Worm (Caenorhabditis elegans) whole organism, L4 larva: ENCODE data around the gene ida-1.

Source experiments
- F26F4.8 ChIP-seq: fragments of 200-800 bp; sonication (Bioruptor generic); conservative IDR thresholded peaks from 2 replicates; pipeline ENCODE4 v1.3.6; 2022; ENCODE audit warnings: missing genetic modification characterization, missing compliant biosample characterization
- R02D3.7 ChIP-seq: fragments of 150-350 bp; sonication (generic microtip); optimal IDR thresholded peaks from 3 replicates; lab custom pipeline; 2014; ENCODE audit warnings: missing biosample characterization, missing genetic modification characterization
- T26A8.4 ChIP-seq: fragments of 200-800 bp; sonication (Bioruptor generic); IDR thresholded peaks from 2 replicates; pipeline ENCODE4 v1.3.6; 2022; ENCODE audit warnings: missing genetic modification characterization, missing compliant biosample characterization
- Y105C5A.15 ChIP-seq: fragments of 200-800 bp; sonication (Bioruptor generic); IDR thresholded peaks from 2 replicates; pipeline ENCODE4 v1.3.6; 2022; ENCODE audit warnings: missing genetic modification characterization, missing compliant biosample characterization
- Y5F2A.4 ChIP-seq: fragments of 200-800 bp; sonication (Bioruptor generic); optimal IDR thresholded peaks from 2 replicates; lab custom pipeline; 2018; ENCODE audit warnings: mild to moderate bottlenecking, missing genetic modification characterization, missing compliant biosample characterization
- aha-1 ChIP-seq: fragments of 150-350 bp; peaks from one replicate; lab custom pipeline; 2014; ENCODE audit warnings: missing biosample characterization, missing genetic modification characterization
- ama-1 ChIP-seq: fragments of 150-350 bp; optimal IDR thresholded peaks from 2 replicates; lab custom pipeline; 2014; ENCODE audit warnings: inconsistent platforms, mixed read lengths
- ceh-28 ChIP-seq: fragments of 150-350 bp; optimal IDR thresholded peaks from 2 replicates; lab custom pipeline; 2014; ENCODE audit warnings: missing biosample characterization, missing genetic modification reagents, missing genetic modification characterization
- daf-16 ChIP-seq, 3 experiments: sonication (generic microtip); optimal IDR thresholded peaks; 2 replicates each; lab custom pipeline; 2016 to 2017; ENCODE audit warnings: missing genetic modification characterization in 3 of 3, missing genetic modification reagents in 3 of 3, mild to moderate bottlenecking in 2 of 3, missing compliant biosample characterization in 2 of 3, missing biosample characterization in 1 of 3, moderate library complexity in 1 of 3
- daf-19 ChIP-seq: fragments of 200-800 bp; sonication (Bioruptor generic); conservative IDR thresholded peaks from 2 replicates; pipeline ENCODE4 v1.3.6; 2022; ENCODE audit warnings: missing genetic modification characterization, missing compliant biosample characterization
- dmd-6 ChIP-seq: fragments of 200-800 bp; sonication (Bioruptor generic); IDR thresholded peaks from 2 replicates; pipeline ENCODE4 v1.3.6; 2022; ENCODE audit warnings: missing genetic modification reagents, missing genetic modification characterization, missing compliant biosample characterization
- dpl-1 ChIP-seq: fragments of 150-350 bp; optimal IDR thresholded peaks from 2 replicates; lab custom pipeline; 2014; ENCODE audit warnings: missing biosample characterization, missing genetic modification reagents, missing genetic modification characterization
- egl-43 ChIP-seq: fragments of 200-800 bp; sonication (Bioruptor generic); IDR thresholded peaks from 2 replicates; pipeline ENCODE4 v1.3.6; 2022; ENCODE audit warnings: missing genetic modification reagents, missing genetic modification characterization, missing compliant biosample characterization
- fkh-10 ChIP-seq: fragments of 150-350 bp; optimal IDR thresholded peaks from 2 replicates; lab custom pipeline; 2014; ENCODE audit warnings: missing biosample characterization, missing genetic modification reagents, missing genetic modification characterization
- fos-1 ChIP-seq: fragments of 150-350 bp; optimal IDR thresholded peaks from 2 replicates; lab custom pipeline; 2014; ENCODE audit warnings: missing biosample characterization, missing genetic modification characterization
- hlh-11 ChIP-seq: fragments of 200-800 bp; sonication (Bioruptor generic); optimal IDR thresholded peaks from 2 replicates; lab custom pipeline; 2018; ENCODE audit warnings: mild to moderate bottlenecking, missing genetic modification characterization, missing compliant biosample characterization
- hlh-30 ChIP-seq: sonication (generic microtip); optimal IDR thresholded peaks from 2 replicates; lab custom pipeline; 2017; ENCODE audit warnings: antibody characterized with exemption, mild to moderate bottlenecking, missing genetic modification characterization, missing compliant biosample characterization; ENCODE audit not compliant: insufficient read depth
- jun-1 ChIP-seq: fragments of 150-350 bp; optimal IDR thresholded peaks from 2 replicates; lab custom pipeline; 2014; ENCODE audit warnings: missing biosample characterization, missing genetic modification reagents, missing genetic modification characterization
- lin-13 ChIP-seq: fragments of 150-350 bp; optimal IDR thresholded peaks from 2 replicates; lab custom pipeline; 2014; ENCODE audit warnings: missing biosample characterization, missing genetic modification reagents, missing genetic modification characterization
- lin-38 ChIP-seq: fragments of 200-800 bp; sonication (Bioruptor generic); IDR thresholded peaks from 2 replicates; pipeline ENCODE4 v1.3.6; 2022; ENCODE audit warnings: missing genetic modification reagents, missing genetic modification characterization, missing compliant biosample characterization
- lsy-2 ChIP-seq, 2 experiments: fragments of 150-350 bp in 1 of 2; sonication (generic microtip) in 1 of 2; optimal IDR thresholded peaks; 2 replicates each; lab custom pipeline; 2014 to 2017; ENCODE audit warnings: missing biosample characterization in 2 of 2, missing genetic modification characterization in 2 of 2
- madf-5 ChIP-seq, 2 experiments: fragments of 200-800 bp; sonication (Bioruptor generic); IDR thresholded peaks; 2 replicates each; pipeline ENCODE4 v1.3.6; 2022; ENCODE audit warnings: missing compliant biosample characterization in 2 of 2, missing genetic modification characterization in 2 of 2
- madf-9 ChIP-seq: fragments of 200-800 bp; sonication (Bioruptor generic); conservative IDR thresholded peaks from 2 replicates; pipeline ENCODE4 v1.3.6; 2022; ENCODE audit warnings: missing genetic modification reagents, missing genetic modification characterization, missing compliant biosample characterization
- mdt-29 ChIP-seq: fragments of 200-800 bp; sonication (Bioruptor generic); IDR thresholded peaks from 2 replicates; pipeline ENCODE4 v1.3.6; 2022; ENCODE audit warnings: missing genetic modification reagents, missing genetic modification characterization, missing compliant biosample characterization
- mep-1 ChIP-seq: fragments of 150-350 bp; sonication (generic microtip); optimal IDR thresholded peaks from 3 replicates; lab custom pipeline; 2014; ENCODE audit warnings: missing biosample characterization, missing genetic modification characterization
- mes-2 ChIP-seq: sonication (generic microtip); optimal IDR thresholded peaks from 2 replicates; lab custom pipeline; 2016; ENCODE audit warnings: missing genotype, mild to moderate bottlenecking, missing genetic modification characterization, missing compliant biosample characterization; ENCODE audit not compliant: poor library complexity, severe bottlenecking
- mxl-3 ChIP-seq: fragments of 200-800 bp; sonication (Bioruptor generic); optimal IDR thresholded peaks from 2 replicates; lab custom pipeline; 2018; ENCODE audit warnings: mild to moderate bottlenecking, missing genetic modification characterization, missing compliant biosample characterization
- nhr-11 ChIP-seq: fragments of 150-350 bp; optimal IDR thresholded peaks from 2 replicates; lab custom pipeline; 2014; ENCODE audit warnings: missing biosample characterization, missing genetic modification characterization
- nhr-25 ChIP-seq: sonication (generic microtip); optimal IDR thresholded peaks from 2 replicates; lab custom pipeline; 2017; ENCODE audit warnings: missing genetic modification characterization, mild to moderate bottlenecking, missing compliant biosample characterization, antibody characterized with exemption, moderate library complexity, borderline replicate concordance; ENCODE audit not compliant: insufficient read depth
- nhr-28 ChIP-seq: fragments of 150-350 bp; optimal IDR thresholded peaks from 2 replicates; lab custom pipeline; 2014; ENCODE audit warnings: missing biosample characterization, missing genetic modification characterization
- nhr-48 ChIP-seq: sonication (generic microtip); optimal IDR thresholded peaks from 2 replicates; lab custom pipeline; 2016; ENCODE audit warnings: mild to moderate bottlenecking, missing genetic modification characterization, missing compliant biosample characterization
- php-3 ChIP-seq: fragments of 200-800 bp; sonication (Bioruptor generic); IDR thresholded peaks from 2 replicates; pipeline ENCODE4 v1.3.6; 2022; ENCODE audit warnings: missing genetic modification reagents, missing genetic modification characterization, missing compliant biosample characterization
- rbr-2 ChIP-seq: sonication (generic microtip); optimal IDR thresholded peaks from 2 replicates; lab custom pipeline; 2016; ENCODE audit warnings: missing genotype, missing genetic modification characterization, missing compliant biosample characterization
- saeg-2 ChIP-seq: fragments of 200-800 bp; sonication (Bioruptor generic); IDR thresholded peaks from 2 replicates; pipeline ENCODE4 v1.3.6; 2022; ENCODE audit warnings: missing genetic modification reagents, missing genetic modification characterization, missing compliant biosample characterization
- snpc-1.2 ChIP-seq: fragments of 200-800 bp; sonication (Bioruptor generic); IDR thresholded peaks from 2 replicates; pipeline ENCODE4 v1.3.6; 2022; ENCODE audit warnings: missing genetic modification reagents, missing genetic modification characterization, missing compliant biosample characterization
- spr-3 ChIP-seq: fragments of 200-800 bp; sonication (Bioruptor generic); optimal IDR thresholded peaks from 2 replicates; lab custom pipeline; 2018; ENCODE audit warnings: mild to moderate bottlenecking, missing genetic modification characterization, missing compliant biosample characterization
- unc-39 ChIP-seq: sonication (generic microtip); optimal IDR thresholded peaks from 2 replicates; lab custom pipeline; 2017; ENCODE audit warnings: missing biosample characterization, missing genetic modification characterization
- unc-62 ChIP-seq, 3 experiments: fragments of 150-350 bp in 1 of 3; sonication (generic microtip); optimal IDR thresholded peaks in 2 of 3; peaks in 1 of 3; 1 replicate in 1 of 3; 2 replicates in 2 of 3; lab custom pipeline; 2014 to 2017; ENCODE audit warnings: missing biosample characterization in 3 of 3, missing genetic modification characterization in 3 of 3, missing genetic modification reagents in 3 of 3, missing genotype in 1 of 3
- vab-7 ChIP-seq: fragments of 200-800 bp; sonication (Bioruptor generic); IDR thresholded peaks from 2 replicates; pipeline ENCODE4 v1.3.6; 2022; ENCODE audit warnings: missing genetic modification reagents, missing genetic modification characterization, missing compliant biosample characterization
- zip-11 ChIP-seq: fragments of 200-800 bp; sonication (Bioruptor generic); IDR thresholded peaks from 2 replicates; pipeline ENCODE4 v1.3.6; 2022; ENCODE audit warnings: missing genetic modification characterization, missing compliant biosample characterization
- zip-2 ChIP-seq: fragments of 150-350 bp; optimal IDR thresholded peaks from 2 replicates; lab custom pipeline; 2014; ENCODE audit warnings: missing biosample characterization, missing genetic modification characterization

Gene ida-1

ce11 chrIII:5715467-5715866 lies 39.9 kb upstream of the ida-1 start (continued):
- peak; percentile 74 for TF ChIP-seq mep-1
- peak; percentile 40; the same call in 1 of the 2 replicates for TF ChIP-seq vab-7 (GFP tag; lab: Robert Waterston, UW)
- TF ChIP-seq mes-2: peak; percentile 74
- TF ChIP-seq php-3 (GFP tag; lab: Robert Waterston, UW): peak; percentile 9; the same call in 1 of the 2 replicates
- TF ChIP-seq mdt-29 (GFP tag; lab: Robert Waterston, UW): peak; percentile 23; the same call in 1 of the 2 replicates
- TF ChIP-seq ceh-28 (tag; lab: Kevin White, UChicago): peak; percentile 9
- TF ChIP-seq jun-1 (tag; lab: Kevin White, UChicago): peak; percentile 38
- peak; percentile 26 for TF ChIP-seq dpl-1 (GFP tag; lab: Kevin White, UChicago)
- TF ChIP-seq unc-39: no peak
- TF ChIP-seq zip-11: 0 out of 2 replicates have a peak, but pooled peaks have one; percentile 11
- TF ChIP-seq hlh-11 (tag; lab: Kevin White, UChicago): peak; percentile 80
- TF ChIP-seq nhr-28: peak; percentile 55
- no peak for TF ChIP-seq R02D3.7 (tag; lab: Kevin White, UChicago)
- TF ChIP-seq zip-2 (tag; lab: Kevin White, UChicago): no peak
- peak; percentile 64 for TF ChIP-seq hlh-30 (tag; lab: Kevin White, UChicago)
- peak; percentile 86 for TF ChIP-seq egl-43 (GFP tag; lab: Robert Waterston, UW)
- peak; percentile 20 for TF ChIP-seq Y5F2A.4 (GFP tag; lab: Kevin White, UChicago)
- TF ChIP-seq dmd-6 (GFP tag; lab: Robert Waterston, UW): peak; percentile 39
- no peak for TF ChIP-seq spr-3
- TF ChIP-seq madf-5 (GFP tag; IDR thresholded peaks at IDR 0.05; lab: Robert Waterston, UW): no peak
- peak; percentile 37 to 68 for TF ChIP-seq lsy-2 (tag; optimal IDR thresholded peaks at IDR 0.05; lab: Kevin White, UChicago)
- TF ChIP-seq madf-9: peak; percentile 58
- TF ChIP-seq Y105C5A.15 (GFP tag; lab: Robert Waterston, UW): peak; percentile 38; the same call in 1 of the 2 replicates
- TF ChIP-seq fos-1 (tag; lab: Kevin White, UChicago): no peak
- TF ChIP-seq lin-38 (GFP tag; lab: Robert Waterston, UW): peak; percentile 49; the same call in 1 of the 2 replicates
- TF ChIP-seq mxl-3 (GFP tag; lab: Kevin White, UChicago): peak; percentile 70
- peak; percentile 98 for TF ChIP-seq aha-1
- peak; percentile 60 for TF ChIP-seq nhr-11 (tag; lab: Kevin White, UChicago)
- peak; percentile 32 for TF ChIP-seq nhr-25
- TF ChIP-seq rbr-2 (tag; lab: Kevin White, UChicago): peak; percentile 58
- peak; percentile 57; the same call in 1 of the 2 replicates for TF ChIP-seq snpc-1.2
- peak; percentile 48 for TF ChIP-seq lin-13
- TF ChIP-seq saeg-2 (GFP tag; lab: Robert Waterston, UW): no peak
- TF ChIP-seq daf-16 (GFP tag; optimal IDR thresholded peaks at IDR 0.05; lab: Kevin White, UChicago): no peak
- peak; percentile 6 for TF ChIP-seq daf-16 (tag; optimal IDR thresholded peaks at IDR 0.05; lab: Kevin White, UChicago)
- peak; percentile 69 for TF ChIP-seq T26A8.4 (GFP tag; lab: Robert Waterston, UW)
- peak; percentile 41 for TF ChIP-seq nhr-48 (tag; lab: Kevin White, UChicago)
- no peak for TF ChIP-seq F26F4.8 (GFP tag; lab: Robert Waterston, UW)
- TF ChIP-seq fkh-10: peak; percentile 23

- peak; percentile 67 for TF ChIP-seq ama-1 (lab: Kevin White, UChicago)
- TF ChIP-seq dpl-1 (GFP tag; lab: Kevin White, UChicago): no peak
- peak in 1 of 2 experiments; percentile 85 for TF ChIP-seq unc-62 (GFP tag; optimal IDR thresholded peaks at IDR 0.05 in 1 of 2; lab: Kevin White, UChicago)
- no peak for TF ChIP-seq unc-62 (tag; optimal IDR thresholded peaks at IDR 0.05; lab: Kevin White, UChicago)
- no peak for TF ChIP-seq mep-1
- TF ChIP-seq Y105C5A.15 (GFP tag; lab: Robert Waterston, UW): 0 out of 2 replicates have a peak, but pooled peaks have one; percentile 35
- peak; percentile 64; the same call in 1 of the 2 replicates for TF ChIP-seq daf-19 (GFP tag; lab: Robert Waterston, UW)
Observed at ce11 chrIII:5717173-5717748, 38.1 kb upstream of the ida-1 start.
